Fruit fly (Drosophila melanogaster) whole organism, adult: ENCODE measurements around the gene CG34125.

ENCODE experiments used
- CG11617 ChIP-seq: fragments of 200-800 bp; sonication (Bioruptor generic); optimal IDR thresholded peaks from 2 replicates; lab custom pipeline; 2017; ENCODE audit warnings: mild to moderate bottlenecking, missing biosample characterization, missing genetic modification reagents, missing genetic modification characterization
- CG12768 ChIP-seq: fragments of 200-800 bp; sonication (Bioruptor generic); optimal IDR thresholded peaks from 2 replicates; lab custom pipeline; 2017; ENCODE audit warnings: missing biosample characterization, missing genetic modification characterization, mild to moderate bottlenecking, moderate library complexity, missing genetic modification reagents
- CG14711 ChIP-seq: fragments of 200-800 bp; sonication (Bioruptor generic); optimal IDR thresholded peaks from 2 replicates; lab custom pipeline; 2018; ENCODE audit warnings: missing biosample characterization, mild to moderate bottlenecking, missing genetic modification characterization, moderate library complexity
- CG1620 ChIP-seq: fragments of 200-800 bp; sonication (Bioruptor generic); optimal IDR thresholded peaks from 2 replicates; lab custom pipeline; 2016; ENCODE audit warnings: missing biosample characterization, missing genetic modification characterization
- CG33017 ChIP-seq: fragments of 200-800 bp; sonication (Bioruptor generic); optimal IDR thresholded peaks from 2 replicates; lab custom pipeline; 2018; ENCODE audit warnings: missing biosample characterization, mild to moderate bottlenecking, missing genetic modification characterization, moderate library complexity
- CG5204 ChIP-seq: fragments of 200-800 bp; sonication (Bioruptor generic); optimal IDR thresholded peaks from 2 replicates; lab custom pipeline; 2016; ENCODE audit warnings: missing biosample characterization, missing genetic modification characterization
- CG7045 ChIP-seq: fragments of 200-800 bp; sonication (Bioruptor generic); optimal IDR thresholded peaks from 2 replicates; lab custom pipeline; 2017; ENCODE audit warnings: missing biosample characterization, mild to moderate bottlenecking, missing genetic modification characterization
- CG7101 ChIP-seq: fragments of 200-800 bp; sonication (Bioruptor generic); optimal IDR thresholded peaks from 2 replicates; lab custom pipeline; 2018; ENCODE audit warnings: missing biosample characterization, mild to moderate bottlenecking, missing genetic modification characterization, moderate library complexity
- Clk ChIP-seq: fragments of 200-800 bp; sonication (Bioruptor generic); optimal IDR thresholded peaks from 2 replicates; lab custom pipeline; 2017; ENCODE audit warnings: missing biosample characterization, missing genetic modification characterization
- Crg-1 ChIP-seq: fragments of 200-800 bp; sonication (Bioruptor generic); optimal IDR thresholded peaks from 2 replicates; lab custom pipeline; 2016; ENCODE audit warnings: missing biosample characterization, missing genetic modification characterization
- Hr96 ChIP-seq: fragments of 200-800 bp; sonication (Bioruptor generic); optimal IDR thresholded peaks from 2 replicates; lab custom pipeline; 2016; ENCODE audit warnings: missing biosample characterization, missing genetic modification characterization
- Mnt ChIP-seq: fragments of 200-800 bp; sonication (Bioruptor generic); optimal IDR thresholded peaks from 2 replicates; lab custom pipeline; 2016; ENCODE audit warnings: missing biosample characterization, mild to moderate bottlenecking, missing genetic modification characterization
- bab1 ChIP-seq: fragments of 200-800 bp; sonication (Bioruptor generic); optimal IDR thresholded peaks from 3 replicates; lab custom pipeline; 2019; ENCODE audit warnings: missing biosample characterization, mild to moderate bottlenecking, missing genetic modification characterization, moderate library complexity
- cic ChIP-seq: fragments of 200-800 bp; sonication (Bioruptor generic); optimal IDR thresholded peaks from 2 replicates; lab custom pipeline; 2017; ENCODE audit warnings: missing biosample characterization, mild to moderate bottlenecking, missing genetic modification characterization, moderate library complexity
- cnc ChIP-seq, 2 experiments: fragments of >200 bp; optimal IDR thresholded peaks; 2 replicates each; lab custom pipeline; 2017
- kay ChIP-seq: fragments of 200-800 bp; sonication (Bioruptor generic); peaks from one replicate; lab custom pipeline; 2016; ENCODE audit warnings: missing biosample characterization, missing genetic modification characterization, borderline replicate concordance
- ovo ChIP-seq: fragments of 200-800 bp; sonication (Bioruptor generic); optimal IDR thresholded peaks from 2 replicates; lab custom pipeline; 2016; ENCODE audit warnings: missing biosample characterization, missing genetic modification characterization
- pad ChIP-seq: fragments of 200-800 bp; sonication (Bioruptor generic); optimal IDR thresholded peaks from 3 replicates; lab custom pipeline; 2017; ENCODE audit warnings: missing biosample characterization, missing genetic modification characterization, mild to moderate bottlenecking, moderate library complexity, missing genetic modification reagents
- tj ChIP-seq: fragments of 200-800 bp; sonication (Bioruptor generic); optimal IDR thresholded peaks from 3 replicates; lab custom pipeline; 2017; ENCODE audit warnings: missing biosample characterization, mild to moderate bottlenecking, missing genetic modification characterization, moderate library complexity
- toe ChIP-seq: fragments of 200-800 bp; sonication (Bioruptor generic); optimal IDR thresholded peaks from 2 replicates; lab custom pipeline; 2016; ENCODE audit warnings: missing biosample characterization, missing genetic modification characterization

CG34125 gene

DNA sequence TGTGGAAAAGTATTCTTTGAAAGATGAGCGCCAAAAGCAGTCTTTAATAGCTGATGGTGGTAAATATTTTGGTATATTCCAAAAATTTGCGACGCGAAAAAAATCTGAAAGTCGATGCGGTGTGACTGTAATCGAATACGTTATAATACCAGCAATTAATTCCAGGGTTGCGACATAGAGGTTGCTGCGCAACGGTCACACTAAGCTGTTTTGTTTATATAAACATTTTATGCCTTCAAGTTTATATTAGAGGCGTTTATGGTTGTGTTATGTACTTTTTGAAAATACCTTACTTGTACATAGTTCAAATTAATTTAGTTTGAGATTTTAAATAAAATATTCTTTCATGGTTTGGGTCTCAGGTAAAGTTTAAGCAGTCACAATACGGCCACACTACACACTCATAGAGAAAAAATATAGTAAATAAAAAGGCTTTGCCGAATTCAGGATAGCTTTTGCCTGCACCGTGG is 5.9 kb downstream of the CG34125 start, which contains the start of gene CG14043:
CG14043 (plus strand) TSS at position 374 of the 470 bp plus-strand sequence.
- no peak for TF ChIP-seq ovo (GFP tag; lab: Kevin White, UChicago)
- TF ChIP-seq Hr96 (GFP tag; lab: Kevin White, UChicago): no peak
- peak; percentile 19 for TF ChIP-seq CG11617 (GFP tag; lab: Kevin White, UChicago)
- no peak for TF ChIP-seq CG5204
- no peak for TF ChIP-seq Clk (GFP tag; lab: Kevin White, UChicago)
- no peak for TF ChIP-seq toe (GFP tag; lab: Kevin White, UChicago)
- TF ChIP-seq CG12768 (GFP tag; lab: Kevin White, UChicago): no peak
- TF ChIP-seq tj: peak; percentile 14
- peak; percentile 50 for TF ChIP-seq CG1620 (GFP tag; lab: Kevin White, UChicago)
- TF ChIP-seq Mnt (GFP tag; lab: Kevin White, UChicago): peak; percentile 72
- no peak for TF ChIP-seq CG7045 (GFP tag; lab: Kevin White, UChicago)
- TF ChIP-seq CG14711 (tag; lab: Kevin White, UChicago): peak; percentile 66
- no peak for TF ChIP-seq cnc (optimal IDR thresholded peaks at IDR 0.05; lab: Kevin White, UChicago)
- peak; percentile 26 for TF ChIP-seq pad (GFP tag; lab: Kevin White, UChicago)
- peak; percentile 25 for TF ChIP-seq CG7101
- peak; percentile 46 for TF ChIP-seq cic (GFP tag; lab: Kevin White, UChicago)
- TF ChIP-seq CG33017 (tag; lab: Kevin White, UChicago): no peak
- peak; percentile 29 for TF ChIP-seq Crg-1 (GFP tag; lab: Kevin White, UChicago)
- TF ChIP-seq kay (GFP tag; lab: Kevin White, UChicago): no peak
- TF ChIP-seq bab1 (GFP tag; lab: Kevin White, UChicago): peak; percentile 74

DNA sequence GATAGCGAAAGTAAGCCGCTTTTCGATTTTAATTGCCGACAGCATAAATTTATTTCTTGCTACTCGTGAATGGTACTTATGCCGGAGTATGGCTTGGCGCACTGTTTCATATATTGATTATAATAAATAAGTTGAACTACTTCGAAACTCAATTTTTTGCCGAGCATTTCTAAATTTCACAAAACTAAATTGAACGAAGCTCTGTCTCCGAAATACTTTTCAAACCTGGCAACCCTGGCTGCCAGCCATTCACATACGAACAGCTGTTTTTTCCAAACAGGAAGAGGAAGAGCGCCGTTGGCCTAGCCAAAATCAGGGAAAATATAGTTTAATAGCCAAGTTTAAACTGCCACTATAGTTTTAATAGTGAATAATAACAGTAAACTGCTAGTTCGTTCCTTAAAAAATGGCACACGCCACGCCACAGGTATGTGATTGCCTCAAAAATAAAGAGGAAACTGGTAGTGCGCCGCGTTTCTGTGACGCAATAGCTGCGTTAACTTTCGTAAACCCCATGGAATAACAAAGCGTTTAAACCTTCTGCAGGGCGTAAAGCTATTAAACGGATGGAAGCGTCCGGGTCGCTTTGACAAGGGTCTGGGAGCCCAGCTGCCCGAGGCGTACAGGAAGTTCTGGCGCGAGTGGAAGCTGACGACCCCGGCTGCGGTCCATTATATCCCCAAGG is 8.4 kb downstream of the CG34125 start, which contains the start of gene mRpL28:
mRpL28 (plus strand) TSS at position 246 of the 685 bp plus-strand sequence.
- TF ChIP-seq CG11617 (GFP tag; lab: Kevin White, UChicago) (peak; percentile 11), CG7045 (GFP tag; lab: Kevin White, UChicago) (no peak), cic (GFP tag; lab: Kevin White, UChicago) (no peak), Crg-1 (GFP tag; lab: Kevin White, UChicago) (no peak), pad (GFP tag; lab: Kevin White, UChicago) (no peak), tj (peak; percentile 2), cnc (optimal IDR thresholded peaks at IDR 0.05; lab: Kevin White, UChicago) (no peak), Mnt (GFP tag; lab: Kevin White, UChicago) (peak; percentile 44), toe (GFP tag; lab: Kevin White, UChicago) (no peak), CG1620 (GFP tag; lab: Kevin White, UChicago) (no peak), Hr96 (GFP tag; lab: Kevin White, UChicago) (no peak), CG7101 (peak; percentile 15), CG12768 (GFP tag; lab: Kevin White, UChicago) (no peak), CG33017 (tag; lab: Kevin White, UChicago) (no peak), ovo (GFP tag; lab: Kevin White, UChicago) (no peak), bab1 (GFP tag; lab: Kevin White, UChicago) (peak; percentile 65), Clk (GFP tag; lab: Kevin White, UChicago) (no peak), kay (GFP tag; lab: Kevin White, UChicago) (no peak), CG14711 (tag; lab: Kevin White, UChicago) (peak; percentile 94), CG5204 (no peak)

DNA sequence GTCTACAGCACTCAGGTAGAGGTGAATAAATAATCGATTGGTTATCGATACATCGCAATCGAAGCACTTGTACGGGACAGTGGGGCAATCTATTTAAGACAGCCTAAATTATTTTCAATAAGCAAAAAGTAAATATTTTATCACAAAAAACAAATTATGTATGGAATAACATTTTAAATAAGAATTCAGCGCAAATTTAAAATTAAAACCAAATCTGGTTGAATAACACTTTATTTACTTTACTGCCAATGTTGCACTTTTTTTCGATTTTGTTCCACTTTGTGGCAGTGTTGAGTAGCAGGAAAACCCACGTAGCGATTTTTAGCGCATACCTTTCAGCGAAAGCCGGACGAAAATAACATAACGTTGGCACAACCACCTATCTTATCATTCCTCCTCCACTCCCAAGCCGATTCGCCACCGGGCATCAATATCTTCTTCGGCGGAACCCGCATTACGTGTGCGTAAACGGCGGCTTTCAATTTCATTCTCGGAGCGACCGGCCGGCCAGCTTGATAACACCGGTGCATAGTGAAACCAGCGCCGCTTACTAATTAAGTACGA is 11.6 kb downstream of the CG34125 start, which contains the start of the genes Gmd and CG3792:
Gmd (minus strand) TSS at position 36 of the 564 bp plus-strand sequence.
CG3792 (plus strand) TSS at position 325 of the 564 bp plus-strand sequence.
- TF ChIP-seq CG7045 (GFP tag; lab: Kevin White, UChicago) (peak; percentile 94), CG11617 (GFP tag; lab: Kevin White, UChicago) (peak; percentile 95), toe (GFP tag; lab: Kevin White, UChicago) (no peak), Clk (GFP tag; lab: Kevin White, UChicago) (peak; percentile 90), CG33017 (tag; lab: Kevin White, UChicago) (peak; percentile 89), kay (GFP tag; lab: Kevin White, UChicago) (no peak), ovo (GFP tag; lab: Kevin White, UChicago) (peak; percentile 83), CG14711 (tag; lab: Kevin White, UChicago) (peak; percentile 89), tj (peak; percentile 95), CG1620 (GFP tag; lab: Kevin White, UChicago) (peak; percentile 95), cic (GFP tag; lab: Kevin White, UChicago) (peak; percentile 84), Mnt (GFP tag; lab: Kevin White, UChicago) (peak; percentile 86), Crg-1 (GFP tag; lab: Kevin White, UChicago) (peak; percentile 92), cnc (optimal IDR thresholded peaks at IDR 0.05; lab: Kevin White, UChicago) (no peak), pad (GFP tag; lab: Kevin White, UChicago) (peak; percentile 86), CG12768 (GFP tag; lab: Kevin White, UChicago) (peak; percentile 96), CG7101 (peak; percentile 93), Hr96 (GFP tag; lab: Kevin White, UChicago) (no peak), CG5204 (no peak), bab1 (GFP tag; lab: Kevin White, UChicago) (peak; percentile 95)

DNA sequence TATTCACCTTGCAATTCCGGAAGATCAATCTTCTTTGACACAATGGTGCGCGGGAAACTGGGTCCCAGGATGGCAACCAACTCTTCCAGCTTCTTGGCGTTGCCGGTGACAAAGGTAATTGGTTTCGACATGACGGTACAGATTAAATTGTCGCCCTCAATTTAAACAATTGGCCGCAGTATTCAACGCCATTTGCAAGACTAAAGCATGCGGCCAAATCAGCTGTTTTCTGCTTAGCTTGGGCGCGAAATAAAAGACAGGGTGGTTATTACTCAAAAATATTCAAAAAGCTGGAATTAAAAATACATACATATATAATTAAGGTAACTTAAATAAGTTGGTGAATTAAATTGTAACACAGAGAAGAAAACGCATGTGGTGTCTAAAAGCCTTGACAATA is 13.7 kb downstream of the CG34125 start, which contains the start of gene CG8891:
CG8891 (minus strand) TSS at position 242 of the 400 bp plus-strand sequence.
- TF ChIP-seq CG7101 (no peak), CG7045 (GFP tag; lab: Kevin White, UChicago) (no peak), Mnt (GFP tag; lab: Kevin White, UChicago) (peak; percentile 51), bab1 (GFP tag; lab: Kevin White, UChicago) (peak; percentile 14)
